Worm (Caenorhabditis elegans) whole organism, young adult: ENCODE measurements around the gene nhr-138.

ENCODE experiments used
- B0336.3 ChIP-seq: fragments of 200-800 bp; sonication (Bioruptor generic); IDR thresholded peaks from 2 replicates; pipeline ENCODE4 v1.3.6; 2022; ENCODE audit warnings: missing genetic modification characterization, missing compliant biosample characterization
- K11D2.4 ChIP-seq: fragments of 200-800 bp; sonication (Bioruptor generic); IDR thresholded peaks from 2 replicates; pipeline ENCODE4 v1.3.6; 2022; ENCODE audit warnings: missing genetic modification reagents, missing genetic modification characterization, missing compliant biosample characterization
- athp-1 ChIP-seq: sonication (generic microtip); optimal IDR thresholded peaks from 2 replicates; lab custom pipeline; 2017; ENCODE audit warnings: mild to moderate bottlenecking, missing genetic modification characterization, missing compliant biosample characterization
- ets-4 ChIP-seq: fragments of 200-800 bp; sonication (Bioruptor generic); optimal IDR thresholded peaks from 2 replicates; lab custom pipeline; 2018; ENCODE audit warnings: mild to moderate bottlenecking, missing genetic modification characterization, missing compliant biosample characterization
- unc-130 ChIP-seq: sonication (generic microtip); optimal IDR thresholded peaks from 2 replicates; lab custom pipeline; 2016; ENCODE audit warnings: missing genetic modification reagents, missing genetic modification characterization, missing compliant biosample characterization
- ztf-18 ChIP-seq: sonication (generic microtip); optimal IDR thresholded peaks from 2 replicates; lab custom pipeline; 2016; ENCODE audit warnings: missing genotype, mild to moderate bottlenecking, missing genetic modification characterization, missing compliant biosample characterization

DNA sequence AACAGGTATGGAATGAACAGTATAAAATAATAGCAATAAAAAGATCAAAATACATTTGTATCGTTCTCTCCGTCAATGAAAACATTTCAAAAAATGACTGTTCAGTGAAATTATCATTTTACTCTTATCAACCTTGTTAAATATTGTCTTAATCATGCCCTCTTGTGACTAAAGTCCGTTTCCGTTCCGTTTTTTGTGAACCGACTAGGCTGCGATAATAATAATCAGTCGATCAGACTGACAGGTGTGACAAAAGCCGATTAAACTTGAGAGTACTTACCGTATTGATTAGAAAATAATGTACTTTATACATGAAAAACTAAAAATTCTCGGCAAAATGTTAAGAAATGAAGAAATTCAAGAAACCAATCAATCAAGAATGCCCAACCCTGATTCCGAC, 42.5 kb upstream of the nhr-138 start, which contains the start of gene ins-7:
- no peak for TF ChIP-seq athp-1 (tag; lab: Kevin White, UChicago)
- peak; percentile 82 for TF ChIP-seq ets-4 (GFP tag; lab: Kevin White, UChicago)
- no peak for TF ChIP-seq ztf-18 (tag; lab: Kevin White, UChicago)
- no peak for TF ChIP-seq B0336.3 (GFP tag; lab: Robert Waterston, UW)
- no peak for TF ChIP-seq K11D2.4 (GFP tag; lab: Robert Waterston, UW)
- TF ChIP-seq unc-130 (GFP tag; lab: Kevin White, UChicago) = no peak
